Fruit fly (Drosophila melanogaster) Kc167 (cell line): ENCODE measurements around the gene GXIVsPLA2.

Experiments
- Myc ChIP-seq: fragments of >200 bp; optimal IDR thresholded peaks from 2 replicates; lab custom pipeline; 2017; ENCODE audit warnings: missing external identifiers
- Sin3A ChIP-seq: fragments of >200 bp; optimal IDR thresholded peaks from 2 replicates; lab custom pipeline; 2018; ENCODE audit warnings: missing external identifiers
- h ChIP-seq: fragments of >200 bp; optimal IDR thresholded peaks from 3 replicates; lab custom pipeline; 2018; ENCODE audit warnings: missing external identifiers
- insv ChIP-seq: fragments of >200 bp; optimal IDR thresholded peaks from 3 replicates; lab custom pipeline; 2018; ENCODE audit warnings: missing external identifiers
- psq ChIP-seq: fragments of >200 bp; optimal IDR thresholded peaks from 2 replicates; lab custom pipeline; 2017; ENCODE audit warnings: missing external identifiers
- ttk ChIP-seq: sonication (Bioruptor generic); optimal IDR thresholded peaks from 2 replicates; lab custom pipeline; 2017; ENCODE audit warnings: missing external identifiers

GXIVsPLA2 gene

DNA sequence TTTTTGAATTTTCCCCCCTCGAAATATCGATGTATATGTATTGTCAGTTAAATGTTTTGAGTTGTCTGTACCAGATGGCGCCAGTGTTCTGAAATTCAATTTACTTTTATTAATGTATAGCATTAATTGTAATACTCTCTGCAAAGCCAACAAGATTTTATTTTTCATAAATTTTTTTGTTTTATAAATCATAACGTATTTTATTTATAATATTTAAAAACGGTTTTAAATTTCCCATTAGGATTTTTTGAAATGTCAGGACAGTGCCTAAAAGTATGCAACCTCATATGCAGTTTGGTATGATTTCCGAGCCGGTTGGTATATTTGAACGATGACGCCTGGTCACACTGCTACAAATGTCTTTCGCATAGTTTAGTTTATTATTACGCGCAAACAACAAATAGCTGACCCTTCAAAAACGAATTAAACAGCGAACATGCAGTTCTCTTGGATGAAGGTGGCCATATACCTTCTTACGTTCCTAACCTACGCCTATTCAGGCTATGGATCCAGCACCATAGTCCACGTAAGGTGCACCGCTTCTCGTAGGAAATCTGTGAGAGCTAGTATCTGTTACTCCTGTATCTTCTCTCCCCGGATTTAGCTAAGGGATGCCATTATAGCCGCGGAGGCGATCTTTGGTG, at the start of gene GXIVsPLA2, which contains the start of gene Pka-C3:
TSS of gene GXIVsPLA2 (plus strand) at position 313 of the 644 bp plus-strand sequence.
TSS of gene Pka-C3 (minus strand) at position 14 of the 644 bp plus-strand sequence.
- no peak for TF ChIP-seq psq (lab: Kevin White, UChicago)
- TF ChIP-seq Myc (lab: Kevin White, UChicago): no peak
- no peak for TF ChIP-seq insv (lab: Kevin White, UChicago)
- TF ChIP-seq h: no peak
- no peak for TF ChIP-seq ttk (lab: Kevin White, UChicago)
- no peak for TF ChIP-seq Sin3A

DNA sequence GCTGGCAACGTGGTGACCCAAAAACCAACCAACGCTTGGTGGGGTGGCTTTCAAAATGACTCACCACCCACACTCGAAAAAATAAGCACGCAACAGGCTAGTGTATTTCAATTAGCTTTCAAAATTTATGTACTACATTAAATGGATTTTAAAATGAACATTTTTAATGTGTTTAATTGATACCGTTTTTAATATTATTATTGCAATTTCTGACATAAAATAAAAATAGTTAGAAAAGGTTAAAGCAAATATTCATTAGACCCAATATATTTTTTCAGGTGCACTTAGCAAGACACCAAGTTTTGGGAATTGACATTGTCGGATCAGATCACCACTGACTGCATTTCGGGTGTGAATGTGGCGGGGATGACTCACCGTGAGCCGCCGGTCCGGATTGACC, 48.6 kb upstream of the GXIVsPLA2 start:
- no peak for TF ChIP-seq insv (lab: Kevin White, UChicago)

DNA sequence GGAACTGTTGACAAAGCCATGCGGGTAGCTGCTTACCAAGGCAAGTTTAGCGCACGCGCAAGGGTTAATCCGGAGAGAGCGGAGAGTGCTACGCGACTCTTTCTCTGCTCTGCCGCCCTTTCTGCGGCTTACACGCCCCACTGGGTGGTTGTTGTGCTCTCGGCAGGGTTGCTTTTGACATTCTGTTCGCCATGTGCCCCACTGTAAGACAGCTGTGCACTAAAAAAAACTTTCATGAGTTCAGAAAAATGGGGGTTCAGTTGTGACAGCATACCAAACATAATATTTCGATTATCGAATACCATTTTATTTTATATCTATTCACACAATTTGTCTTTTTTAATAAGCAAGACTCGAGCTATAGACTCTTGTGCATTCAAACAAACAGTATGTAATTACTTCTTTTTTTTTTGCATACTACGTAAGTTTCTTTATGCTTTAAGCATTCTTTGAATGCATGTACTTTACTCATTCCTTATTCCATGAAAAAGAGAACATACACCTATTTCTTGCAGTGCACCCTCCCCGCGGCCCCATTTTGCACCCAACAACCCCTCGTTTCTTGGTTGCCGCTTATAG, 33.8 kb upstream of the GXIVsPLA2 start:
- TF ChIP-seq Myc (lab: Kevin White, UChicago) (no peak), insv (lab: Kevin White, UChicago) (no peak), psq (lab: Kevin White, UChicago) (no peak), ttk (lab: Kevin White, UChicago) (no peak), h (no peak), Sin3A (no peak)

DNA sequence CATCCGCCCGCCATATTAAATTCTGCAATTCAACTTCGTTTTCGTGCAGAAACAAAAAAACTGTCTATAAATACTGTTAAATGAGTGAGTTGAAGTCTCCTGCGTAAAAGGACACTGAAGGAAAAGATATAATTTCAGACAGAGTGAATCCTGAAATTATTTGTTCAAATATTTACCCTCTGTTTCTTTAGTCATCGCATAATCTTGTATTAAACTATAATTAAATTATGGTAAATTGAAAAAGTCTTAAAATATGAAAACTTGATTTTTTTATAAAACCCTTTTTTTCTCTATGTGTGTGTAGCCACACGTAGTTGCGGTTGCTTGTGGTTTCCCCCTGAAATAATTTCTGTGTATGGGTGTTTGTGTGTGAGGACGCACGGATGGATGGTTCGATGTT, 31.5 kb upstream of the GXIVsPLA2 start:
- TF ChIP-seq ttk (lab: Kevin White, UChicago): no peak
- TF ChIP-seq psq (lab: Kevin White, UChicago): no peak
- no peak for TF ChIP-seq Myc (lab: Kevin White, UChicago)
- TF ChIP-seq Sin3A: no peak
- no peak for TF ChIP-seq insv (lab: Kevin White, UChicago)
- no peak for TF ChIP-seq h

DNA sequence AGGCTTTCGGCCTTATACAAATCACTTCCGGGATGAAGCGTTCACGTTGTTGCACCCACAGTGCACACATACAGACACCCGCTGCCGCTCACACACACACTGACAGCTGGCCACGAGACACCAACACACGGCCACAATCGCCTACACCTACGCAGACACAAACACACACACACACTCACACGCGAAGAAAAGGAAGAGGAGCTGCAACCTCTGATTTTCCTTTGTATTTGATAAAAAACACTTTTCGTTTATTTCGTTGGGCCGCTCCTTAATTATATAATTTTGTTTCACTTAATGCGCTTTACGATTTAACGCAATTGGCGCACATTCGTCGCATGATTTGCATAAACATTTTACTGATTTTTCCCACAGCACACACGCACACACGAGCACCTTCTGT, 30.6 kb upstream of the GXIVsPLA2 start:
- TF ChIP-seq Myc (lab: Kevin White, UChicago): no peak
- no peak for TF ChIP-seq ttk (lab: Kevin White, UChicago)
- no peak for TF ChIP-seq Sin3A
- no peak for TF ChIP-seq psq (lab: Kevin White, UChicago)
- no peak for TF ChIP-seq insv (lab: Kevin White, UChicago)
- TF ChIP-seq h: no peak

DNA sequence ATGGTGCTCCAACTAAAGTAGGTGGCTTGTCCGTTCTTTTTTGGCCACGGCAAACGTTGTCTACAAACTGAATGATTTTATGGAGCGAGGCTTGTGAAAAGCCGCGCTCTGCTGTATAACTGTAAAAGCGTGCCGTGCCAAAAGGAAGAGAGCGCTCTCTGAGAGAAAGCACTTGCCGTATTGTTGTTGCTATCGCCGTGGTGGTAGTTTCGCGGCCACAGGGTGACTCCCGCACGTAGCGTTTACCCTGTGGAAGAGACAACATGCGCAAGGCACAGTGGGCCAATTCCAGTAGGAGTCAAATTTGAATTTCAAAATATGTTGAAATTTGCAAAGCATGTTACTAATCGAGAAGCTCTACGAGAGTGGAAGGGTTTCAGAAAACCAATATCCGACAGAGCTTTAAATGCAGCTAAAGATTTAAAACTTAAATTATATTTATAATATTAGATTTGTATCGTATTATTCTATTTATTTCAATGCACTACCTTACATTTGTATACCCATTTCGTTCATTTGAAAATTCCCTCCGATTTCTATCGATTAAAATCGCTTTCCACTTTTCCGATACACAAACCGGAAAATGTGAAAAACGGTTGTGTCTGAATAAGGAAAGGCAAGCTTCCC, 30.0 kb upstream of the GXIVsPLA2 start, which contains the start of gene sff:
TSS of gene sff (minus strand) at position 51 of the 627 bp plus-strand sequence.
- TF ChIP-seq ttk (lab: Kevin White, UChicago): no peak
- no peak for TF ChIP-seq Myc (lab: Kevin White, UChicago)
- TF ChIP-seq h: no peak
- TF ChIP-seq psq (lab: Kevin White, UChicago): no peak
- no peak for TF ChIP-seq insv (lab: Kevin White, UChicago)
- TF ChIP-seq Sin3A: no peak

DNA sequence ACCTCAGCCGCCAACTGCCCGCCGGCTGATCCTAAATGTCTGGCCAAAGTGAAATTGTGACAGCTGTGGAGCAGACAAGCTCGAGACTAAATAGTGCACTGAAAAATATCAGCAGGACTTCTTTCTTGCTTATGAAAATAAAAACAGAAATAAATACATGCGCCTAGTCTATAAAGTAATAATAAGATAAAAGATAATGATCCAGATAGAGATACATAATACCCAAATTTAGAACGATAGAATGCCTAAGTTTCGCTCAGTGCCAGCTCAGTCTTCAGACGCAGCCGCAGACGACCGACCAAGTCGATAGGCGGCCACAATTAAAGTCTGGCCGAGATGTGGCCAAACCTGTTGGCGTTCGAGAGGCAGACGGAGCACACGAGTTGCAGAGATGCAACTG, 14.1 kb upstream of the GXIVsPLA2 start:
- TF ChIP-seq insv (lab: Kevin White, UChicago) (no peak), psq (lab: Kevin White, UChicago) (no peak), h (no peak), ttk (lab: Kevin White, UChicago) (no peak), Myc (lab: Kevin White, UChicago) (no peak), Sin3A (no peak)

DNA sequence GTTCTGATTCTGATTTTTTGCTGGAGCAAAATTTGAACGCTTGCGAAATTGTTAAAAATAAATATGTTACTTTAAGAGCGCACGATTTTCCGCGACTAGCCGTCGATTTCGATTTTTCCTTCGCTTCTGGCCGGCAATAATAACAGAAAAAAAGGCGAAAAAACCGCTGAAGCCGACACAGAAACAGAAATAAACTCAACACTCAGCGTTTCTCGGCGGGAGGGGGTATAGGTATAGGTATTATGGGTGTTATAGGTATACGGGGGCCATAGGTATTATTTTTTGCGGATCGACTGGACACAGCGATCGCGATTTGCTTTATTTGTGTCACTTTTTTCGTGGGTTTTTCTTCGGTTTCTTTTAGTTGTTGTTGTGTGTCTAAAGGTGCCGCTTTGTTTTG, 2.6 kb upstream of the GXIVsPLA2 start:
- TF ChIP-seq ttk (lab: Kevin White, UChicago) (no peak), psq (lab: Kevin White, UChicago) (no peak), h (no peak)

DNA sequence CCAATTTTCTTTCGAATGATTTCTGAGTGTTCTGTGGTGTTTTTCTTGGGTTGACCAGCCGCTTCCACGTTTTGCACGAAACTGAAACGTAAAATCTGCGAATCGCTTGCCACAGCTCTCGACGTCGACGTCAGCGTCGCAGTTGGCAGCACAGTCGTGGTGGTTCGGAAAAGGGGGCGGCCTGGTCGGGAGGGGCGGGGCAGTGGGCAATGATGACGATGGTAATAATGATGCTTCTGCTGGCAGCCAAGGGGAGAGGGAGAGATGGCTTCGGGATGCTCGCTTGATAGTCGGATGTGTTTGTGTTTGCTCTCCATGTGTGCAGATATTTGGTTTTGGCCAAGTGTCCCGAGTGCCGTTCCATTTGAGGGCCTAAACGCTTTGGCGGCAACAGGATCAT, 2.0 kb upstream of the GXIVsPLA2 start:
- TF ChIP-seq Sin3A (no peak), insv (lab: Kevin White, UChicago) (no peak), ttk (lab: Kevin White, UChicago) (no peak), Myc (lab: Kevin White, UChicago) (no peak), psq (lab: Kevin White, UChicago) (no peak), h (no peak)

DNA sequence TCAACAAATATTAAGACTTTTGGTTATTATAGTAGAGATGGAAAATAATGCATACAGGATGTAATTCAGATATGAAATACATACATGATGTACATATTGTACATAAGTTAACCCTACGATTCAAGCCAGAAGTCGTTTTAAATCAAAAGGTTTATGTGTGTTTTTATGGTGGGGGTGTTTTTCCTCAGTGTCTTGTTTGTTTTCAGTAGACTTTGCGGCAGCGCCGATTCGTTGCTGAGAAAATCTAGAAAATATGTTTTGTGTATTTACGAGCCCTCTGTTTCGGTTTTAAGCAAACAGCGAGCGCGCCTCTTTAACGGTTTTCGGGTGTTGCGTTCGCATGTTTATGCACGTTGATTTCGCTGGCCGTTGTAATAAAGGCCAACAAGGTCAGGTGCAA, 1.0 kb upstream of the GXIVsPLA2 start:
- no peak for TF ChIP-seq ttk (lab: Kevin White, UChicago)
- no peak for TF ChIP-seq psq (lab: Kevin White, UChicago)
- no peak for TF ChIP-seq Sin3A
- TF ChIP-seq Myc (lab: Kevin White, UChicago): no peak
- no peak for TF ChIP-seq insv (lab: Kevin White, UChicago)
- no peak for TF ChIP-seq h

DNA sequence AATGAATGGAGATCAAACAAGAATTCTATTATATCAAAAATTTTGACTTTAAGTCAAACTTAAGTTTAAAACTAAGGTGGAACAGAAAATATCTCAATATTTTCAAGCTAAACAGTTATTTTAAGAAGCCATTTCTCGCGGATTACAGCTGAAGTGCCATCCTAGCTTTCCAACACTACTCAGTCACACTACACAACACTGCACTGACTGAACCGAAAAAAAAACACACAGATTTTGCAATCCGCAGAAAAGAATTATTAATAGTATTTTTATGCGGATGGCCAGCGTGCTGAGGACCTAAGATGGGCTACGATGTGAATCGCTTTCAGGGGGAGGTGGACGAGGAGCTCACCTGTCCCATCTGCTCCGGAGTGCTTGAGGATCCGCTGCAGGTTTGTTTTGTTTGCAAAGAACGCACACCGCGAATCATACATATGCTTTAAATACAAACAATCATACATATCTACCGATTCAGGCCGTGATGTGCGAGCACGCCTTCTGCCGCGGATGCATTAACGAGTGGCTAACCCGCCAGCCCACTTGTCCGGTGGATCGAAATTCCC, 1.6 kb downstream of the GXIVsPLA2 start, which contains the start of gene elgi:
TSS of gene elgi (plus strand) at position 103 of the 563 bp plus-strand sequence.
- no peak for TF ChIP-seq h
- no peak for TF ChIP-seq Sin3A
- TF ChIP-seq psq (lab: Kevin White, UChicago): no peak
- no peak for TF ChIP-seq ttk (lab: Kevin White, UChicago)
- TF ChIP-seq Myc (lab: Kevin White, UChicago): no peak
- no peak for TF ChIP-seq insv (lab: Kevin White, UChicago)
